Fruit fly (Drosophila melanogaster) whole organism, pupa: ENCODE results near the gene CG9609.

Experiments
- CG10348 ChIP-seq: fragments of 200-800 bp; sonication (Bioruptor generic); IDR thresholded peaks from 2 replicates; pipeline ENCODE4 v1.3.6; 2022; ENCODE audit warnings: missing biosample characterization, missing genetic modification characterization
- CG12605 ChIP-seq: fragments of 200-800 bp; sonication (Bioruptor generic); IDR thresholded peaks from 2 replicates; pipeline ENCODE4 v1.3.6; 2022; ENCODE audit warnings: missing biosample characterization, missing genetic modification characterization
- CG13204 ChIP-seq: fragments of 200-800 bp; sonication (Bioruptor generic); optimal IDR thresholded peaks from 2 replicates; lab custom pipeline; 2018; ENCODE audit warnings: missing biosample characterization, mild to moderate bottlenecking, missing genetic modification characterization, moderate library complexity
- CG14655 ChIP-seq: fragments of 200-800 bp; sonication (Bioruptor generic); optimal IDR thresholded peaks from 3 replicates; lab custom pipeline; 2017; ENCODE audit warnings: mild to moderate bottlenecking, missing biosample characterization, missing genetic modification reagents, missing genetic modification characterization
- CG15710 ChIP-seq: fragments of 200-800 bp; sonication (Bioruptor generic); optimal IDR thresholded peaks from 2 replicates; lab custom pipeline; 2018; ENCODE audit warnings: missing biosample characterization, mild to moderate bottlenecking, missing genetic modification characterization, moderate library complexity
- CG17806 ChIP-seq: fragments of 200-800 bp; sonication (Bioruptor generic); optimal IDR thresholded peaks from 2 replicates; lab custom pipeline; 2018; ENCODE audit warnings: missing biosample characterization, mild to moderate bottlenecking, missing genetic modification characterization, moderate library complexity
- CG34367 ChIP-seq: fragments of 200-800 bp; sonication (Bioruptor generic); optimal IDR thresholded peaks from 2 replicates; lab custom pipeline; 2018; ENCODE audit warnings: missing biosample characterization, mild to moderate bottlenecking, missing genetic modification characterization
- CG9948 ChIP-seq: fragments of 200-800 bp; sonication (Bioruptor generic); optimal IDR thresholded peaks from 2 replicates; lab custom pipeline; 2018; ENCODE audit warnings: missing biosample characterization, mild to moderate bottlenecking, missing genetic modification characterization, moderate library complexity
- EcR ChIP-seq: fragments of 200-800 bp; sonication (Bioruptor generic); optimal IDR thresholded peaks from 3 replicates; lab custom pipeline; 2019; ENCODE audit warnings: missing biosample characterization, missing genetic modification characterization, mild to moderate bottlenecking, moderate library complexity, missing genetic modification reagents
- Ets98B ChIP-seq: fragments of 200-800 bp; sonication (Bioruptor generic); IDR thresholded peaks from 2 replicates; pipeline ENCODE4 v1.3.6; 2022; ENCODE audit warnings: missing biosample characterization, missing genetic modification characterization
- Pif1B ChIP-seq: fragments of 200-800 bp; sonication (Bioruptor generic); optimal IDR thresholded peaks from 3 replicates; lab custom pipeline; 2016; ENCODE audit warnings: missing biosample characterization, missing genetic modification characterization
- gl ChIP-seq: fragments of 200-800 bp; sonication (Bioruptor generic); optimal IDR thresholded peaks from 2 replicates; lab custom pipeline; 2018; ENCODE audit warnings: missing biosample characterization, mild to moderate bottlenecking, missing genetic modification characterization

DNA sequence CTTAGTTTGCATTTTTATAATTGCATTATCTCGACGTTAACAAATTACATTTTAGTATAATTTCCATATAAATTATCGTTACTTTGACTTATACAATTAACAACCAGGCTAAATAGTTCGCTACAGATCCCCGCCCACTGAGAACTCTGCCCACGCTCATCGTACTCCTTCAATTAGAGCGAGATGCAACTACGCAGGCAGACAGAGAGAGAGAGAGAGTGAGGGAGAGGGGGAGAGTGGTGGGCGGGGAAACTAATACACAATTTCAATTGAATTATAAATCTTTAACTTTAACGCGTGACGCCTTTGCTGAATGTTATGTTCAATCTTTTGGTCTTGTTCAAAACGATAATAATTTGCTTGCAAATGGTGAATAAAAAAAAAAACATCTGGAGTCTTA is 11.4 kb upstream of the CG9609 start:
- TF ChIP-seq CG15710 (tag; lab: Kevin White, UChicago) (no peak), Pif1B (GFP tag; lab: Kevin White, UChicago) (no peak), CG34367 (tag; lab: Kevin White, UChicago) (no peak), CG12605 (GFP tag; lab: Robert Waterston, UW) (no peak), CG17806 (tag; lab: Kevin White, UChicago) (no peak), CG14655 (GFP tag; lab: Kevin White, UChicago) (no peak), CG13204 (no peak), CG10348 (GFP tag; lab: Robert Waterston, UW) (no peak), EcR (no peak), gl (tag; lab: Kevin White, UChicago) (no peak), CG9948 (tag; lab: Kevin White, UChicago) (no peak), Ets98B (GFP tag; lab: Robert Waterston, UW) (no peak)
